Fruit fly (Drosophila melanogaster): ENCODE measurements around the gene CG14312.

Gene CG14312

DNA sequence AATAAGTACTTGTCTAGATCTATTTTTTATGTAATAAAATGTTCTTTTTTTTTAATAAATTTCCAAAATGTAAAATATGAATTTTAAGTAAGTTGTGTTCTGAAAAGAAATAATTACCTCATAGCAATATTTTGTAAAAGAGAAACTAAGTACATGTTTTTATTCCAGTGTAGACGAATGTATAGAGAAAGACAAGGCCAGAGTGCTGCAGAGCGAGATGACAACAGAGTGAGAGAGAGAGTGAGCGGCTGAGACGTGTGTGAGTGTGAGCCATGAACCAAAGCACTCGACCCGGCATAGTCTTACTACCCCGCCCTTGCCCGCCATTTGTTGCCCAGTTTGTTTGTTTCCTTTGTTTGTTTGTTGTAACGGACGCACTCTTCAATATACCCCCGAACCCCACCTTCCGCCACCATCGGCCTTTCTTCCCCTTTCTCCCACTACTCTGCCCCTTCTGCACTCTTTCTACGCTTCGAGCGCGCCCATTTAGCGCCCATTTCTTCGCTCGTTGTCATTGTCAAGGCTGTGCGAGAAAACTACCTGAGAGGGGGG lies 28.1 kb upstream of the CG14312 start (continued):
- peak; percentile 25 for TF ChIP-seq CG1647 (GFP tag; optimal IDR thresholded peaks at IDR 0.05)
- TF ChIP-seq gce (GFP tag; IDR thresholded peaks at IDR 0.05), result 0 out of 3 replicates have a peak, but pooled peaks have one; percentile 70
- no peak for TF ChIP-seq ro (GFP tag; IDR thresholded peaks at IDR 0.05)
- TF ChIP-seq CG8478 (optimal IDR thresholded peaks at IDR 0.05), result no peak
- no peak for TF ChIP-seq Dll (GFP tag; IDR thresholded peaks at IDR 0.05; ENCODE audit: partially characterized antibody)
- TF ChIP-seq croc (GFP tag; conservative IDR thresholded peaks at IDR 0.05), result no peak; the same call in 1 of the 3 replicates
- 0 out of 2 replicates have a peak, but pooled peaks have one; percentile 56 for TF ChIP-seq CG16779 (GFP tag; IDR thresholded peaks at IDR 0.05)
- peak; percentile 73 for TF ChIP-seq MTF-1 (GFP tag; optimal IDR thresholded peaks at IDR 0.05; ENCODE audit: borderline replicate concordance)
- peak; percentile 62; the same call in 1 of the 2 replicates for TF ChIP-seq Bgb (GFP tag; IDR thresholded peaks at IDR 0.05; ENCODE audit: partially characterized antibody)
- TF ChIP-seq CG7987 (GFP tag; optimal IDR thresholded peaks at IDR 0.05), result peak; percentile 77
- peak; percentile 91 for TF ChIP-seq Med (GFP tag)
- TF ChIP-seq CG2120 (GFP tag; optimal IDR thresholded peaks at IDR 0.05), result peak; percentile 11
- TF ChIP-seq CG9817 (tag; optimal IDR thresholded peaks at IDR 0.05), result no peak
- peak; percentile 76 for TF ChIP-seq Sox100B (GFP tag; optimal IDR thresholded peaks at IDR 0.05)
- TF ChIP-seq ems (GFP tag; optimal IDR thresholded peaks at IDR 0.05), result no peak
- no peak for TF ChIP-seq Lim3 (GFP tag; IDR thresholded peaks at IDR 0.05)
- TF ChIP-seq CG7271 (tag; optimal IDR thresholded peaks at IDR 0.05), result no peak
- no peak for TF ChIP-seq Ets65A (GFP tag)
- TF ChIP-seq CG14860 (GFP tag; IDR thresholded peaks at IDR 0.05; ENCODE audit: partially characterized antibody), result no peak
- TF ChIP-seq ind (GFP tag; optimal IDR thresholded peaks at IDR 0.05), result no peak
- no peak for TF ChIP-seq HLH3B (GFP tag; IDR thresholded peaks at IDR 0.05)
- no peak for TF ChIP-seq ap (GFP tag; IDR thresholded peaks at IDR 0.05)
- TF ChIP-seq CG14667 (GFP tag; IDR thresholded peaks at IDR 0.05), result no peak
- TF ChIP-seq cwo (GFP tag; optimal IDR thresholded peaks at IDR 0.05), result no peak
- no peak for TF ChIP-seq CG4404 (GFP tag; IDR thresholded peaks at IDR 0.05)
- TF ChIP-seq Xrp1 (GFP tag; IDR thresholded peaks at IDR 0.05), result peak; percentile 65
- TF ChIP-seq danr (GFP tag; IDR thresholded peaks at IDR 0.05), result no peak
- TF ChIP-seq Hr39 (optimal IDR thresholded peaks at IDR 0.05), result no peak
- peak; percentile 14 for TF ChIP-seq pum (GFP tag; optimal IDR thresholded peaks at IDR 0.05)
- TF ChIP-seq lab (GFP tag; optimal IDR thresholded peaks at IDR 0.05), result peak; percentile 78
- TF ChIP-seq Rx (GFP tag; IDR thresholded peaks at IDR 0.05), result peak; percentile 60
- TF ChIP-seq yki (optimal IDR thresholded peaks at IDR 0.05), result no peak
- peak; percentile 58 for TF ChIP-seq CG1529 (GFP tag; optimal IDR thresholded peaks at IDR 0.05)
- TF ChIP-seq CG4617 (GFP tag; optimal IDR thresholded peaks at IDR 0.05; ENCODE audit: borderline replicate concordance), result no peak
- no peak for TF ChIP-seq CG11085 (GFP tag; IDR thresholded peaks at IDR 0.05)
- TF ChIP-seq phol (tag; optimal IDR thresholded peaks at IDR 0.05), result peak; percentile 54
- 0 out of 2 replicates have a peak, but pooled peaks have one; percentile 36 for TF ChIP-seq dati (GFP tag; IDR thresholded peaks at IDR 0.05)
- no peak for TF ChIP-seq sens-2 (GFP tag; IDR thresholded peaks at IDR 0.05)
- peak; percentile 20 for TF ChIP-seq unpg (GFP tag; optimal IDR thresholded peaks at IDR 0.05)
- peak; percentile 67 for TF ChIP-seq Blimp-1 (GFP tag; optimal IDR thresholded peaks at IDR 0.05)
- peak; percentile 81 for TF ChIP-seq CG2678 (tag; optimal IDR thresholded peaks at IDR 0.05)
- TF ChIP-seq Ssrp (tag; optimal IDR thresholded peaks at IDR 0.05), result peak; percentile 52
- peak; percentile 59 for TF ChIP-seq CG11247 (GFP tag; IDR thresholded peaks at IDR 0.05)
- peak; percentile 45 for TF ChIP-seq nom (GFP tag; optimal IDR thresholded peaks at IDR 0.05)
- no peak for TF ChIP-seq CG32767 (GFP tag; IDR thresholded peaks at IDR 0.05)
- TF ChIP-seq CG2712 (tag; optimal IDR thresholded peaks at IDR 0.05), result peak; percentile 70
- peak; percentile 59 for TF ChIP-seq CG10959 (GFP tag; IDR thresholded peaks at IDR 0.05)
- TF ChIP-seq CG11093 (GFP tag; IDR thresholded peaks at IDR 0.05), result peak; percentile 61; the same call in 1 of the 3 replicates
- TF ChIP-seq CG5180 (GFP tag; optimal IDR thresholded peaks at IDR 0.05), result peak; percentile 76
- no peak for TF ChIP-seq Hmx (GFP tag; optimal IDR thresholded peaks at IDR 0.05)
- peak; percentile 52 for TF ChIP-seq CG17359 (tag; optimal IDR thresholded peaks at IDR 0.05)
